Fruit fly (Drosophila melanogaster) whole organism, embryonic: ENCODE results near the gene CG1074.

Source experiments
- ATbp ChIP-seq: fragments of 200-800 bp; sonication (Bioruptor generic); optimal IDR thresholded peaks from 2 replicates; lab custom pipeline; 2017; ENCODE audit warnings: missing biosample characterization, mild to moderate bottlenecking, missing genetic modification characterization, missing genetic modification reagents
- Antp ChIP-seq: fragments of 200-800 bp; sonication (Bioruptor generic); optimal IDR thresholded peaks from 3 replicates; lab custom pipeline; 2016; ENCODE audit warnings: missing biosample characterization, missing genetic modification characterization
- BEAF-32 ChIP-seq: fragments of 200-800 bp; sonication (Bioruptor generic); optimal IDR thresholded peaks from 3 replicates; lab custom pipeline; 2017; ENCODE audit warnings: missing biosample characterization, missing genetic modification characterization, mild to moderate bottlenecking, moderate library complexity, missing genetic modification reagents
- CG1024 ChIP-seq: fragments of 200-800 bp; sonication (Bioruptor generic); IDR thresholded peaks from 2 replicates; pipeline ENCODE4 v1.3.6; 2022; ENCODE audit warnings: missing biosample characterization, missing genetic modification characterization
- CG1233 ChIP-seq: fragments of 200-800 bp; sonication (Bioruptor generic); optimal IDR thresholded peaks from 4 replicates; lab custom pipeline; 2018; ENCODE audit warnings: missing biosample characterization, mild to moderate bottlenecking, missing genetic modification characterization
- CG12769 ChIP-seq: fragments of 200-800 bp; sonication (Bioruptor generic); optimal IDR thresholded peaks from 2 replicates; lab custom pipeline; 2019; ENCODE audit warnings: missing biosample characterization, mild to moderate bottlenecking, missing genetic modification characterization, moderate library complexity
- CG12942 ChIP-seq: fragments of 200-800 bp; sonication (Bioruptor generic); optimal IDR thresholded peaks from 3 replicates; lab custom pipeline; 2016; ENCODE audit warnings: missing biosample characterization, missing genetic modification characterization
- CG14441 ChIP-seq: fragments of 200-800 bp; sonication (Bioruptor generic); IDR thresholded peaks from 2 replicates; pipeline ENCODE4 v1.3.6; 2022; ENCODE audit warnings: missing biosample characterization, missing genetic modification characterization
- CG14710 ChIP-seq: fragments of 200-800 bp; sonication (Bioruptor generic); optimal IDR thresholded peaks from 3 replicates; lab custom pipeline; 2019; ENCODE audit warnings: missing biosample characterization, mild to moderate bottlenecking, missing genetic modification characterization, moderate library complexity
- CG15269 ChIP-seq: fragments of 200-800 bp; sonication (Bioruptor generic); optimal IDR thresholded peaks from 2 replicates; lab custom pipeline; 2018; ENCODE audit warnings: missing biosample characterization, mild to moderate bottlenecking, missing genetic modification characterization, moderate library complexity
- CG1529 ChIP-seq: fragments of 200-800 bp; sonication (Bioruptor generic); optimal IDR thresholded peaks from 3 replicates; lab custom pipeline; 2018; ENCODE audit warnings: missing biosample characterization, missing genetic modification characterization
- CG15514 ChIP-seq: fragments of 200-800 bp; sonication (Bioruptor generic); optimal IDR thresholded peaks from 3 replicates; lab custom pipeline; 2017; ENCODE audit warnings: missing biosample characterization, missing genetic modification characterization, mild to moderate bottlenecking, moderate library complexity, missing genetic modification reagents
- CG15696 ChIP-seq: fragments of 200-800 bp; sonication (Bioruptor generic); optimal IDR thresholded peaks from 2 replicates; lab custom pipeline; 2019; ENCODE audit warnings: missing biosample characterization, mild to moderate bottlenecking, missing genetic modification characterization, moderate library complexity
- CG17186 ChIP-seq: fragments of 200-800 bp; sonication (Bioruptor generic); optimal IDR thresholded peaks from 3 replicates; lab custom pipeline; 2017; ENCODE audit warnings: missing biosample characterization, missing genetic modification reagents, missing genetic modification characterization
- CG2199 ChIP-seq: fragments of 200-800 bp; sonication (Bioruptor generic); IDR thresholded peaks from 3 replicates; pipeline ENCODE4 v1.3.6; 2022; ENCODE audit warnings: missing biosample characterization, missing genetic modification characterization
- CG32772 ChIP-seq: fragments of 200-800 bp; sonication (Bioruptor generic); IDR thresholded peaks from 2 replicates; pipeline ENCODE4 v1.3.6; 2022; ENCODE audit warnings: missing biosample characterization, missing genetic modification characterization
- CG33557 ChIP-seq: fragments of 200-800 bp; sonication (Bioruptor generic); optimal IDR thresholded peaks from 2 replicates; lab custom pipeline; 2019; ENCODE audit warnings: missing biosample characterization, mild to moderate bottlenecking, missing genetic modification characterization, moderate library complexity
- CG4854 ChIP-seq: fragments of 200-800 bp; sonication (Bioruptor generic); optimal IDR thresholded peaks from 2 replicates; lab custom pipeline; 2016; ENCODE audit warnings: missing biosample characterization, missing genetic modification characterization, inconsistent platforms
- CG8359 ChIP-seq: fragments of 200-800 bp; sonication (Bioruptor generic); optimal IDR thresholded peaks from 2 replicates; lab custom pipeline; 2017; ENCODE audit warnings: missing biosample characterization, mild to moderate bottlenecking, missing genetic modification characterization, borderline replicate concordance
- Dp ChIP-seq: fragments of 200-800 bp; sonication (Bioruptor generic); optimal IDR thresholded peaks from 2 replicates; lab custom pipeline; 2018; ENCODE audit warnings: missing biosample characterization, mild to moderate bottlenecking, missing genetic modification characterization, moderate library complexity
- Dref ChIP-seq: fragments of 200-800 bp; sonication (Bioruptor generic); IDR thresholded peaks from 2 replicates; pipeline ENCODE4 v1.3.6; 2022; ENCODE audit warnings: missing biosample characterization, missing genetic modification characterization
- Fer3 ChIP-seq: fragments of 200-800 bp; sonication (Bioruptor generic); optimal IDR thresholded peaks from 2 replicates; lab custom pipeline; 2018; ENCODE audit warnings: missing biosample characterization, mild to moderate bottlenecking, missing genetic modification characterization, moderate library complexity
- HmgZ ChIP-seq: fragments of 200-800 bp; sonication (Bioruptor generic); optimal IDR thresholded peaks from 2 replicates; lab custom pipeline; 2018; ENCODE audit warnings: missing biosample characterization, mild to moderate bottlenecking, missing genetic modification characterization
- Med ChIP-seq: fragments of 200-800 bp; sonication (Bioruptor generic); peaks from one replicate; lab custom pipeline; 2016; ENCODE audit warnings: missing biosample characterization, missing genetic modification characterization, mild to moderate bottlenecking, inconsistent platforms, moderate library complexity
- Mrtf ChIP-seq: fragments of 200-800 bp; sonication (Bioruptor generic); IDR thresholded peaks from 3 replicates; pipeline ENCODE4 v1.3.6; 2022; ENCODE audit warnings: missing biosample characterization, missing genetic modification characterization
- Rfx ChIP-seq: fragments of 200-800 bp; sonication (Bioruptor generic); IDR thresholded peaks from 2 replicates; pipeline ENCODE4 v1.3.6; 2022; ENCODE audit warnings: missing biosample characterization, missing genetic modification characterization
- Sry-β ChIP-seq: fragments of 200-800 bp; sonication (Bioruptor generic); optimal IDR thresholded peaks from 2 replicates; lab custom pipeline; 2018; ENCODE audit warnings: missing biosample characterization, mild to moderate bottlenecking, missing genetic modification characterization, moderate library complexity
- Trl ChIP-seq, 3 experiments: fragments of >200 bp in 2 of 3; fragments of 200-800 bp in 1 of 3; sonication (Bioruptor generic) in 1 of 3; optimal IDR thresholded peaks; 2 replicates in 1 of 3; 3 replicates in 2 of 3; lab custom pipeline; 2016 to 2017; ENCODE audit warnings: missing biosample characterization in 1 of 3, missing genetic modification characterization in 1 of 3
- aop ChIP-seq: fragments of 200-800 bp; sonication (Bioruptor generic); IDR thresholded peaks from 2 replicates; pipeline ENCODE4 v1.3.6; 2022; ENCODE audit warnings: missing biosample characterization, missing genetic modification characterization
- bowl ChIP-seq: fragments of 200-800 bp; sonication (Bioruptor generic); IDR thresholded peaks from 2 replicates; pipeline ENCODE4 v1.3.6; 2022; ENCODE audit warnings: missing biosample characterization, missing genetic modification characterization
- cg ChIP-seq: fragments of 200-800 bp; sonication (Bioruptor generic); optimal IDR thresholded peaks from 3 replicates; lab custom pipeline; 2019; ENCODE audit warnings: missing biosample characterization, mild to moderate bottlenecking, missing genetic modification characterization, moderate library complexity
- chinmo ChIP-seq: fragments of 200-800 bp; sonication (Bioruptor generic); IDR thresholded peaks from 4 replicates; pipeline ENCODE4 v1.3.6; 2022; ENCODE audit warnings: missing biosample characterization, missing genetic modification characterization; ENCODE audit not compliant: partially characterized antibody
- chn ChIP-seq: fragments of 200-800 bp; sonication (Bioruptor generic); optimal IDR thresholded peaks from 2 replicates; lab custom pipeline; 2016; ENCODE audit warnings: missing biosample characterization, missing genetic modification characterization
- crol ChIP-seq: fragments of 200-800 bp; sonication (Bioruptor generic); IDR thresholded peaks from 2 replicates; pipeline ENCODE4 v1.3.6; 2022; ENCODE audit warnings: missing biosample characterization, missing genetic modification characterization
- emc ChIP-seq: fragments of 200-800 bp; sonication (Bioruptor generic); optimal IDR thresholded peaks from 2 replicates; lab custom pipeline; 2016; ENCODE audit warnings: missing biosample characterization, missing genetic modification characterization
- eve ChIP-seq, 2 experiments: fragments of >200 bp; optimal IDR thresholded peaks; 2 replicates each; lab custom pipeline; 2017; ENCODE audit warnings: missing biosample characterization in 2 of 2, missing genetic modification characterization in 2 of 2
- fd102C ChIP-seq: fragments of 200-800 bp; sonication (Bioruptor generic); optimal IDR thresholded peaks from 2 replicates; lab custom pipeline; 2018; ENCODE audit warnings: missing biosample characterization, mild to moderate bottlenecking, missing genetic modification characterization, moderate library complexity
- gcm2 ChIP-seq: fragments of 200-800 bp; sonication (Bioruptor generic); optimal IDR thresholded peaks from 2 replicates; lab custom pipeline; 2016; ENCODE audit warnings: missing biosample characterization, missing genetic modification characterization
- ham ChIP-seq: fragments of 200-800 bp; sonication (Bioruptor generic); IDR thresholded peaks from 2 replicates; pipeline ENCODE4 v1.3.6; 2022; ENCODE audit warnings: missing biosample characterization, missing genetic modification characterization
- inv ChIP-seq: fragments of 200-800 bp; sonication (Bioruptor generic); IDR thresholded peaks from 2 replicates; pipeline ENCODE4 v1.3.6; 2022; ENCODE audit warnings: missing biosample characterization, missing genetic modification characterization; ENCODE audit not compliant: partially characterized antibody
- lilli ChIP-seq: fragments of 200-800 bp; sonication (Bioruptor generic); optimal IDR thresholded peaks from 3 replicates; lab custom pipeline; 2016; ENCODE audit warnings: missing biosample characterization, missing genetic modification characterization
- lmd ChIP-seq: fragments of 200-800 bp; sonication (Bioruptor generic); IDR thresholded peaks from 2 replicates; pipeline ENCODE4 v1.3.6; 2022; ENCODE audit warnings: missing biosample characterization, missing genetic modification characterization
- pan ChIP-seq, 4 experiments: fragments of >200 bp in 3 of 4; fragments of 200-800 bp in 1 of 4; sonication (Bioruptor generic) in 1 of 4; optimal IDR thresholded peaks in 3 of 4; IDR thresholded peaks in 1 of 4; 2 replicates each; pipeline versions ENCODE4 v1.3.6 to Lab custom; 2017 to 2022; ENCODE audit warnings: missing biosample characterization in 2 of 4, missing genetic modification characterization in 2 of 4, mixed read lengths in 1 of 4
- pros ChIP-seq: fragments of 200-800 bp; sonication (Bioruptor generic); optimal IDR thresholded peaks from 3 replicates; lab custom pipeline; 2019; ENCODE audit warnings: missing biosample characterization, mild to moderate bottlenecking, missing genetic modification characterization, moderate library complexity
- salm ChIP-seq: fragments of 200-800 bp; sonication (Bioruptor generic); optimal IDR thresholded peaks from 2 replicates; lab custom pipeline; 2018; ENCODE audit warnings: missing biosample characterization, mild to moderate bottlenecking, missing genetic modification characterization
- slbo ChIP-seq: fragments of 200-800 bp; sonication (Bioruptor generic); IDR thresholded peaks from 2 replicates; pipeline ENCODE4 v1.3.6; 2022; ENCODE audit warnings: missing biosample characterization, missing genetic modification characterization
- sr ChIP-seq: fragments of 200-800 bp; sonication (Bioruptor generic); IDR thresholded peaks from 3 replicates; pipeline ENCODE4 v1.3.6; 2022; ENCODE audit warnings: missing biosample characterization, missing genetic modification characterization
- tio ChIP-seq: fragments of 200-800 bp; sonication (Bioruptor generic); optimal IDR thresholded peaks from 2 replicates; lab custom pipeline; 2017; ENCODE audit warnings: missing biosample characterization, missing genetic modification characterization, inconsistent platforms
- unc-4 ChIP-seq: fragments of 200-800 bp; sonication (Bioruptor generic); IDR thresholded peaks from 2 replicates; pipeline ENCODE4 v1.3.6; 2022; ENCODE audit warnings: missing biosample characterization, missing genetic modification characterization; ENCODE audit not compliant: partially characterized antibody
- wek ChIP-seq: fragments of 200-800 bp; sonication (Bioruptor generic); optimal IDR thresholded peaks from 3 replicates; lab custom pipeline; 2018; ENCODE audit warnings: missing biosample characterization, mild to moderate bottlenecking, missing genetic modification characterization, moderate library complexity

The CG1074 gene

dm6 chr3R:4400497-4400833, 33.3 kb upstream of the CG1074 start, which contains the start of gene CG14647 (continued):
- TF ChIP-seq BEAF-32: no peak
- no peak for TF ChIP-seq Rfx (GFP tag; lab: Robert Waterston, UW)
- 0 out of 4 replicates have a peak, but pooled peaks have one; percentile 11 for TF ChIP-seq chinmo (GFP tag; lab: Robert Waterston, UW)
- TF ChIP-seq ham (GFP tag; lab: Robert Waterston, UW): no peak
- TF ChIP-seq Trl (optimal IDR thresholded peaks at IDR 0.05; lab: Kevin White, UChicago): no peak
- no peak for TF ChIP-seq Trl (GFP tag; optimal IDR thresholded peaks at IDR 0.05; lab: Kevin White, UChicago)
- TF ChIP-seq cg (GFP tag; lab: Kevin White, UChicago): no peak
- no peak for TF ChIP-seq CG15269 (tag; lab: Kevin White, UChicago)
- no peak for TF ChIP-seq Dp (GFP tag; lab: Kevin White, UChicago)
- no peak for TF ChIP-seq inv (GFP tag; lab: Robert Waterston, UW)
- TF ChIP-seq gcm2 (GFP tag; lab: Kevin White, UChicago): no peak
- TF ChIP-seq CG32772 (GFP tag; lab: Robert Waterston, UW): no peak
- TF ChIP-seq emc: no peak
- no peak for TF ChIP-seq CG1233 (GFP tag; lab: Kevin White, UChicago)
- no peak for TF ChIP-seq CG33557 (GFP tag; lab: Kevin White, UChicago)
- peak; percentile 76 for TF ChIP-seq CG15514 (GFP tag; lab: Kevin White, UChicago)
- peak; percentile 61 for TF ChIP-seq Med
- no peak for TF ChIP-seq unc-4 (GFP tag; lab: Robert Waterston, UW)
- no peak for TF ChIP-seq HmgZ (tag; lab: Kevin White, UChicago)
- no peak for TF ChIP-seq fd102C (GFP tag; lab: Kevin White, UChicago)
- no peak for TF ChIP-seq ATbp (GFP tag; lab: Kevin White, UChicago)
- no peak for TF ChIP-seq pros (GFP tag; lab: Kevin White, UChicago)
- TF ChIP-seq crol (GFP tag; lab: Robert Waterston, UW): 0 out of 2 replicates have a peak, but pooled peaks have one; percentile 19
- TF ChIP-seq CG12769: peak; percentile 4
- TF ChIP-seq slbo (GFP tag; lab: Robert Waterston, UW): no peak
- no peak for TF ChIP-seq CG15696 (tag; lab: Kevin White, UChicago)
- TF ChIP-seq Mrtf (GFP tag; lab: Robert Waterston, UW): no peak
- TF ChIP-seq salm (tag; lab: Kevin White, UChicago): no peak
- no peak for TF ChIP-seq CG1529 (GFP tag; lab: Kevin White, UChicago)
- TF ChIP-seq pan (optimal IDR thresholded peaks at IDR 0.05; lab: Kevin White, UChicago): no peak
- peak in 1 of 2 experiments; percentile 14 for TF ChIP-seq pan (GFP tag; optimal IDR thresholded peaks at IDR 0.05 in 1 of 2, IDR thresholded peaks at IDR 0.05 in 1 of 2)
- no peak for TF ChIP-seq wek (GFP tag; lab: Kevin White, UChicago)
- TF ChIP-seq lilli: no peak
- TF ChIP-seq eve (GFP tag; optimal IDR thresholded peaks at IDR 0.05; lab: Kevin White, UChicago): no peak
- peak; percentile 36; the same call in 1 of the 3 replicates for TF ChIP-seq sr (GFP tag; lab: Robert Waterston, UW)
- TF ChIP-seq CG17186: no peak
- no peak for TF ChIP-seq chn (GFP tag; lab: Kevin White, UChicago)
- TF ChIP-seq CG4854 (GFP tag; lab: Kevin White, UChicago): no peak
- TF ChIP-seq lmd (GFP tag; lab: Robert Waterston, UW): no peak
- no peak for TF ChIP-seq Sry-β (GFP tag; lab: Kevin White, UChicago)
- no peak for TF ChIP-seq bowl (GFP tag; lab: Robert Waterston, UW)
- TF ChIP-seq Antp (GFP tag; lab: Kevin White, UChicago): no peak
- no peak for TF ChIP-seq CG14710
- TF ChIP-seq Dref (GFP tag; lab: Robert Waterston, UW): peak; percentile 35
- TF ChIP-seq tio (GFP tag; lab: Kevin White, UChicago): no peak
- TF ChIP-seq Fer3 (tag; lab: Kevin White, UChicago): no peak
- no peak for TF ChIP-seq CG2199
- TF ChIP-seq CG14441 (GFP tag; lab: Robert Waterston, UW): no peak
- no peak for TF ChIP-seq aop (GFP tag; lab: Robert Waterston, UW)
- no peak for TF ChIP-seq CG8359
- no peak for TF ChIP-seq CG12942 (GFP tag; lab: Kevin White, UChicago)
- peak; percentile 54; the same call in 1 of the 2 replicates for TF ChIP-seq CG1024 (GFP tag; lab: Robert Waterston, UW)
